Worm (Caenorhabditis elegans): Measurements from ENCODE around the gene srd-30.

srd-30 gene

DNA sequence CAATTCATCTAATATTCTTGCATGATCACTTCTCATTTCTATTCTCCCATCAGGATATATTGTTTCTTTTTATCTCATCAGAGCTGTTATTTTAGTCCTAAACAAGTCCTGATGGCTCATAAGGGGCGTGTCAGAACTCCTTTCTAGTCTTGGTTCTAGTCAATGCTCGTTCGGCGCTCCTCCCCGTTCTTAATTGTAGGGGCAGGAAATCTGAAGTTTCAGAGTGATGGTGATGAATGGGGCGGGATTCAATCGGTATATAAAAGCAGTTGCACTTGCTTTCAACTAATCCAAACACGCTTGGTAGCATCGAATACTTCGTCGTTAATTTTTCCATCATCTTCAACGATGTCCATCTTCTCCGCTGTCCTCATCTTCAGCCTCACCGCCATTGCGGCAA is 42.7 kb downstream of the srd-30 start, which contains the start of gene C12D5.4:
Gene C12D5.4, plus strand, starts transcription at position 301 of the 400 bp plus-strand sequence.
- TF ChIP-seq M03D4.4 (tag; optimal IDR thresholded peaks at IDR 0.05) (no peak), nhr-76 (tag; optimal IDR thresholded peaks at IDR 0.05) (no peak), tbx-8 (GFP tag; optimal IDR thresholded peaks at IDR 0.05) (no peak), lin-32 (GFP tag; optimal IDR thresholded peaks at IDR 0.05) (no peak), mep-1 (tag; optimal IDR thresholded peaks at IDR 0.05) (no peak), nhr-2 (tag; optimal IDR thresholded peaks at IDR 0.05) (no peak), unc-39 (tag; optimal IDR thresholded peaks at IDR 0.05) (no peak), ceh-83 (GFP tag; optimal IDR thresholded peaks at IDR 0.05) (no peak), nhr-28 (tag; optimal IDR thresholded peaks at IDR 0.05) (no peak), hlh-1 (tag; optimal IDR thresholded peaks at IDR 0.05) (no peak), zip-8 (tag; optimal IDR thresholded peaks at IDR 0.05) (no peak), cnd-1 (tag; optimal IDR thresholded peaks at IDR 0.05) (no peak), unc-62 (GFP tag; optimal IDR thresholded peaks at IDR 0.05) (no peak), bed-3 (GFP tag; optimal IDR thresholded peaks at IDR 0.05) (no peak)

- TF ChIP-seq nhr-2 (tag; optimal IDR thresholded peaks at IDR 0.05): no peak
Observed at ce11 chrV:7675904-7676303, 46.3 kb downstream of the srd-30 start, which contains the start of gene C12D5.3. C12D5.3 (plus strand) TSS chrV:7676204.

Data from whole organism, mixed stage, embryonic.